Worm (Caenorhabditis elegans): ENCODE data around the gene fbxc-55.
"Not testable (repeated sequence)": the region's sequence is repeated elsewhere in the genome, so short reads cannot be mapped to it uniquely, and the experiment has no call there.

The fbxc-55 gene

ce11 chrII:3144552-3144951 is 25.4 kb downstream of the fbxc-55 start, which contains the start of gene sri-43:
Gene sri-43, minus strand, starts transcription at chrII:3144652.
- not testable (repeated sequence) for TF ChIP-seq him-1, dao-5, W03F9.2 (tag; optimal IDR thresholded peaks at IDR 0.05)

ce11 chrII:3142855-3143254 is 27.1 kb downstream of the fbxc-55 start, which contains the start of gene sri-42:
Gene sri-42, minus strand, starts transcription at chrII:3142955.
- TF ChIP-seq W03F9.2, dao-5, him-1 (tag; optimal IDR thresholded peaks at IDR 0.05): not testable (repeated sequence)

ce11 chrII:3137804-3138203 is 32.2 kb downstream of the fbxc-55 start, which contains the start of gene sri-54:
Gene sri-54, minus strand, starts transcription at chrII:3137904.
- no peak for TF ChIP-seq him-1 (tag; optimal IDR thresholded peaks at IDR 0.05)
- no peak for TF ChIP-seq W03F9.2 (tag; optimal IDR thresholded peaks at IDR 0.05)
- TF ChIP-seq dao-5 (tag; optimal IDR thresholded peaks at IDR 0.05), result no peak

- TF ChIP-seq W03F9.2 (tag; optimal IDR thresholded peaks at IDR 0.05) (no peak), dao-5 (tag; optimal IDR thresholded peaks at IDR 0.05) (no peak), him-1 (tag; optimal IDR thresholded peaks at IDR 0.05) (no peak)
These were observed 34.7 kb downstream of the fbxc-55 start for ce11 chrII:3135293-3135692.

- no peak for TF ChIP-seq dao-5 (tag; optimal IDR thresholded peaks at IDR 0.05)
- TF ChIP-seq him-1 (tag; optimal IDR thresholded peaks at IDR 0.05), result no peak
- no peak for TF ChIP-seq W03F9.2 (tag; optimal IDR thresholded peaks at IDR 0.05)
These were observed 41.0 kb downstream of the fbxc-55 start, which contains the start of gene chil-24 for ce11 chrII:3129007-3129406. Gene chil-24, plus strand, starts transcription at chrII:3129162.

ce11 chrII:3126741-3127140 is 43.2 kb downstream of the fbxc-55 start, which contains the start of gene ins-31:
Gene ins-31, plus strand, starts transcription at chrII:3127041.
- not testable (repeated sequence) for TF ChIP-seq W03F9.2, him-1, dao-5 (tag; optimal IDR thresholded peaks at IDR 0.05)

ce11 chrII:3126341-3126740 is 43.6 kb downstream of the fbxc-55 start, which contains the start of gene ins-19:
Gene ins-19, minus strand, starts transcription at chrII:3126441.
- TF ChIP-seq dao-5 (tag; optimal IDR thresholded peaks at IDR 0.05), result no peak
- no peak for TF ChIP-seq W03F9.2 (tag; optimal IDR thresholded peaks at IDR 0.05)
- no peak for TF ChIP-seq him-1 (tag; optimal IDR thresholded peaks at IDR 0.05)

- TF ChIP-seq W03F9.2 (tag; optimal IDR thresholded peaks at IDR 0.05), result no peak
- TF ChIP-seq him-1 (tag; optimal IDR thresholded peaks at IDR 0.05), result no peak
- TF ChIP-seq dao-5 (tag; optimal IDR thresholded peaks at IDR 0.05), result no peak
These were observed 46.8 kb downstream of the fbxc-55 start, which contains the start of gene srh-71 for ce11 chrII:3123206-3123605. Gene srh-71, plus strand, starts transcription at chrII:3123506.

ce11 chrII:3118907-3119382 is 51.0 kb downstream of the fbxc-55 start, which contains the start of gene T10D4.6:
Gene T10D4.6, plus strand, starts transcription at chrII:3119332.
- no peak for TF ChIP-seq W03F9.2 (tag; optimal IDR thresholded peaks at IDR 0.05)
- TF ChIP-seq dao-5 (tag; optimal IDR thresholded peaks at IDR 0.05), result no peak
- no peak for TF ChIP-seq him-1 (tag; optimal IDR thresholded peaks at IDR 0.05)
